Worm (Caenorhabditis elegans) whole organism, midembryonic: Measurements from ENCODE around the gene med-1.

Experiments used
- T22C8.4 ChIP-seq: fragments of 200-800 bp; sonication (Bioruptor generic); IDR thresholded peaks from 2 replicates; pipeline ENCODE4 v1.3.6; 2022; ENCODE audit warnings: missing genetic modification characterization, missing compliant biosample characterization
- cog-1 ChIP-seq: sonication (generic microtip); optimal IDR thresholded peaks from 2 replicates; lab custom pipeline; 2016; ENCODE audit warnings: missing genetic modification characterization, missing compliant biosample characterization
- flt-1 ChIP-seq: fragments of 200-800 bp; sonication (Bioruptor generic); IDR thresholded peaks from 2 replicates; pipeline ENCODE4 v1.3.6; 2022; ENCODE audit warnings: missing genetic modification characterization, missing compliant biosample characterization
- klf-2 ChIP-seq: fragments of 200-800 bp; sonication (Bioruptor generic); conservative IDR thresholded peaks from 2 replicates; pipeline ENCODE4 v1.3.6; 2022; ENCODE audit warnings: missing genetic modification reagents, missing genetic modification characterization, missing compliant biosample characterization
- ref-1 ChIP-seq: fragments of 200-800 bp; sonication (Bioruptor generic); conservative IDR thresholded peaks from 2 replicates; pipeline ENCODE4 v1.3.6; 2022; ENCODE audit warnings: missing genetic modification reagents, missing genetic modification characterization, missing compliant biosample characterization
- tab-1 ChIP-seq: fragments of 200-800 bp; sonication (Bioruptor generic); IDR thresholded peaks from 2 replicates; pipeline ENCODE4 v1.3.6; 2022; ENCODE audit warnings: missing genetic modification characterization, missing compliant biosample characterization

ce11 chrX:12472232-12472631 lies 41.8 kb downstream of the med-1 start:
- TF ChIP-seq T22C8.4 (GFP tag; lab: Robert Waterston, UW) (no peak), cog-1 (no peak), ref-1 (GFP tag; lab: Robert Waterston, UW) (no peak), flt-1 (no peak), tab-1 (GFP tag; lab: Robert Waterston, UW) (no peak), klf-2 (GFP tag; lab: Robert Waterston, UW) (no peak)
